Fruit fly (Drosophila melanogaster) whole organism, wandering third instar larva: ENCODE results near the gene Rhp.

ENCODE experiments used
- CG32264 ChIP-seq: fragments of 200-800 bp; sonication (Bioruptor generic); optimal IDR thresholded peaks from 2 replicates; lab custom pipeline; 2016; ENCODE audit warnings: missing biosample characterization, missing genetic modification characterization
- Jra ChIP-seq: sonication (Bioruptor generic); optimal IDR thresholded peaks from 2 replicates; lab custom pipeline; 2016; ENCODE audit warnings: missing biosample characterization, missing genetic modification characterization
- br ChIP-seq: fragments of 200-800 bp; sonication (Bioruptor generic); optimal IDR thresholded peaks from 2 replicates; lab custom pipeline; 2016; ENCODE audit warnings: missing biosample characterization, missing genetic modification characterization
- dmrt93B ChIP-seq: fragments of 200-800 bp; sonication (Bioruptor generic); optimal IDR thresholded peaks from 2 replicates; lab custom pipeline; 2018; ENCODE audit warnings: missing biosample characterization, mild to moderate bottlenecking, missing genetic modification characterization
- dsf ChIP-seq: sonication (Bioruptor generic); optimal IDR thresholded peaks from 2 replicates; lab custom pipeline; 2016; ENCODE audit warnings: missing biosample characterization, missing genetic modification characterization, borderline replicate concordance
- psq ChIP-seq: fragments of 200-800 bp; sonication (Bioruptor generic); optimal IDR thresholded peaks from 3 replicates; lab custom pipeline; 2017; ENCODE audit warnings: missing biosample characterization, mild to moderate bottlenecking, missing genetic modification characterization, moderate library complexity
- sage ChIP-seq: fragments of 200-800 bp; sonication (Bioruptor generic); optimal IDR thresholded peaks from 2 replicates; lab custom pipeline; 2016; ENCODE audit warnings: missing biosample characterization, mild to moderate bottlenecking, missing genetic modification characterization

DNA sequence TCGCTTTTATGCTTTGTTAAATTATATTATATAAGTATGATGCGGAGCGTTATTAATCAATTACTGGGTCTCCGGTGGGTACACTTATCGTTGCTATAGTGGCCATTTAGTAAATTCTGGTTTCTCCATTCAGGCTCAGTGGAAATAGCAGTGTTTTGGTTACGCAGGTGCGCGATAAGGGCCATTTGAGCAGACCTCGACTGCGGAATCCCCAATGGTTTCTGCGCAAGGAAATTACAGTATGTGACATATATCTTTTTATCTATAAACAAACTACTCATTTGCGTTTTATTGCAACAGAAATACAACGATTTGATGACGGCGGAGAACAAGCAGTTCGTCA, 27.4 kb upstream of the Rhp start:
- TF ChIP-seq dmrt93B (GFP tag; lab: Kevin White, UChicago) = no peak
- TF ChIP-seq psq (GFP tag; lab: Kevin White, UChicago) = no peak
- TF ChIP-seq sage (GFP tag; lab: Kevin White, UChicago) = no peak
- TF ChIP-seq Jra (GFP tag; lab: Kevin White, UChicago) = no peak
- no peak for TF ChIP-seq CG32264 (GFP tag; lab: Kevin White, UChicago)
- no peak for TF ChIP-seq br
- TF ChIP-seq dsf (GFP tag; lab: Kevin White, UChicago) = no peak
